Worm (Caenorhabditis elegans): ENCODE data around the gene Y47D3A.32.
A peak's percentile ranks its signal among the peaks of the same experiment; 100 is the strongest.

The Y47D3A.32 gene

ce11 chrIII:11234742-11235141 lies 17.4 kb upstream of the Y47D3A.32 start, which contains the start of gene Y47D3A.34:
Gene Y47D3A.34, minus strand, starts transcription at chrIII:11234861.
- no peak for TF ChIP-seq efl-1 (optimal IDR thresholded peaks at IDR 0.05)
- peak in 1 of 2 experiments; percentile 78 for TF ChIP-seq efl-1 (GFP tag; optimal IDR thresholded peaks at IDR 0.05 in 1 of 2)
- TF ChIP-seq fkh-10 (GFP tag; optimal IDR thresholded peaks at IDR 0.05), result peak; percentile 47
- TF ChIP-seq ztf-11 (tag; optimal IDR thresholded peaks at IDR 0.05), result no peak

- TF ChIP-seq mab-9 (GFP tag; IDR thresholded peaks at IDR 0.05) (no peak), nhr-20 (tag; optimal IDR thresholded peaks at IDR 0.05) (peak; percentile 60), nhr-12 (tag; optimal IDR thresholded peaks at IDR 0.05) (no peak), skn-1 (tag; optimal IDR thresholded peaks at IDR 0.05) (peak; percentile 66), fos-1 (tag; optimal IDR thresholded peaks at IDR 0.05) (no peak), Y116A8C.19 (tag; optimal IDR thresholded peaks at IDR 0.05; ENCODE audit: borderline replicate concordance) (no peak), hlh-17 (GFP tag; optimal IDR thresholded peaks at IDR 0.05; ENCODE audit: borderline replicate concordance) (no peak), nhr-19 (GFP tag; conservative IDR thresholded peaks at IDR 0.05) (peak; percentile 50), zip-4 (GFP tag; optimal IDR thresholded peaks at IDR 0.05) (no peak), snu-23 (GFP tag; optimal IDR thresholded peaks at IDR 0.05) (peak; percentile 77), nhr-84 (tag; optimal IDR thresholded peaks at IDR 0.05) (no peak), nhr-77 (tag; optimal IDR thresholded peaks at IDR 0.05) (no peak), unc-30 (tag; optimal IDR thresholded peaks at IDR 0.05) (no peak), jun-1 (tag; optimal IDR thresholded peaks at IDR 0.05) (no peak), unc-86 (tag; optimal IDR thresholded peaks at IDR 0.05) (peak; percentile 5), efl-3 (GFP tag; optimal IDR thresholded peaks at IDR 0.05) (no peak), nhr-47 (tag; optimal IDR thresholded peaks at IDR 0.05) (peak; percentile 53), fkh-10 (GFP tag; optimal IDR thresholded peaks at IDR 0.05) (no peak), dpl-1 (GFP tag; optimal IDR thresholded peaks at IDR 0.05) (peak; percentile 16 to 65 (median 39)), C04F5.9 (tag; optimal IDR thresholded peaks at IDR 0.05) (no peak), lir-3 (tag; optimal IDR thresholded peaks at IDR 0.05; ENCODE audit: poor library complexity) (no peak), lsy-2 (tag; optimal IDR thresholded peaks at IDR 0.05) (peak; percentile 63 to 66), mep-1 (tag; optimal IDR thresholded peaks at IDR 0.05) (peak; percentile 60), sptf-1 (tag; optimal IDR thresholded peaks at IDR 0.05) (no peak), rnt-1 (tag; optimal IDR thresholded peaks at IDR 0.05) (peak; percentile 42), ets-5 (GFP tag; IDR thresholded peaks at IDR 0.05) (no peak), ztf-11 (tag; optimal IDR thresholded peaks at IDR 0.05) (no peak), aly-2 (tag; optimal IDR thresholded peaks at IDR 0.05) (no peak), sup-37 (GFP tag; optimal IDR thresholded peaks at IDR 0.05) (no peak), ceh-63 (GFP tag; optimal IDR thresholded peaks at IDR 0.05) (no peak), nhr-71 (tag; optimal IDR thresholded peaks at IDR 0.05) (no peak), unc-98 (GFP tag; IDR thresholded peaks at IDR 0.05) (no peak), snpc-4 (tag; optimal IDR thresholded peaks at IDR 0.05) (peak; percentile 6), alr-1 (tag; optimal IDR thresholded peaks at IDR 0.05; ENCODE audit: borderline replicate concordance) (no peak), fkh-8 (tag; optimal IDR thresholded peaks at IDR 0.05) (peak; percentile 52), efl-1 (optimal IDR thresholded peaks at IDR 0.05) (peak; percentile 19 to 49), efl-1 (GFP tag; optimal IDR thresholded peaks at IDR 0.05 in 1 of 2) (peak in 1 of 2 experiments; percentile 60), lin-35 (GFP tag; optimal IDR thresholded peaks at IDR 0.05) (peak; percentile 38 to 55), aha-1 (tag; optimal IDR thresholded peaks at IDR 0.05) (no peak), swsn-7 (tag; optimal IDR thresholded peaks at IDR 0.05) (peak; percentile 62), lin-13 (GFP tag; optimal IDR thresholded peaks at IDR 0.05) (no peak), sox-4 (tag; optimal IDR thresholded peaks at IDR 0.05) (no peak), fkh-4 (tag; optimal IDR thresholded peaks at IDR 0.05; ENCODE audit: borderline replicate concordance) (no peak), ces-1 (GFP tag; optimal IDR thresholded peaks at IDR 0.05) (no peak), egl-13 (tag; optimal IDR thresholded peaks at IDR 0.05) (no peak), pax-3 (tag; optimal IDR thresholded peaks at IDR 0.05) (no peak), blmp-1 (tag; optimal IDR thresholded peaks at IDR 0.05) (peak; percentile 35), tbx-2 (tag; optimal IDR thresholded peaks at IDR 0.05) (peak; percentile 52), lin-39 (tag; optimal IDR thresholded peaks at IDR 0.05) (no peak), ceh-82 (tag; optimal IDR thresholded peaks at IDR 0.05) (peak; percentile 14 to 56 (median 33))
Observed at ce11 chrIII:11236788-11237187, 15.4 kb upstream of the Y47D3A.32 start, which contains the start of the genes Y47D3A.14 and aakb-2. Gene Y47D3A.14, minus strand, starts transcription at chrIII:11236868. Gene aakb-2, plus strand, starts transcription at chrIII:11237143.
